Comparison of ENCODE assay signal across 2 worm cellular contexts in the genomic region with DNA sequence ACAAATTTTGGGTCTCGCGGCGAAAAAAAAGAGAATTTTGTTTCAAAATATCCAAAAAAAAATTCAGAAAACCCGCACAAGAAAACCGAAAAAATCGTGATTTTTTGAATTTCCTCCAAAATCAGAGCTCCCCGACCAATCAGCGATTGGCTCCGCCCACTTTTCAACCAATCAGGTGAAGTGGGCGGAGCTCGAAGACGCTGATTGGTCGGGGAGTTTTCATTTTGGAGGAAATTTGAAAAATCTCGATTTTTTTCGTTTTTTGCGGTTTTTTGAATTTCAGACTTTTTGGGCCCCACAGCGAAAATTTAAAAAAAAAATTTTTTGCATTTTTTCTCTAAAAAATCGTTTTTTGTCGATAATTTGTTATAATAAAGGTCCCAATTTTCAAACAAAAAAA.
TF ChIP-seq lines count a peak whose summit lies in the region.

No protein-coding gene starts in this region.

TF ChIP-seq in whole organism, L3 larva, 47 proteins besides CTCF, POLR2A, EP300 and RAD21:
- TF ChIP-seq nfya-1 (tag; optimal IDR thresholded peaks at IDR 0.05; lab: Kevin White, UChicago; ENCODE audit: insufficient read depth), result peak; percentile 64
- TF ChIP-seq mdl-1 (tag; optimal IDR thresholded peaks at IDR 0.05; lab: Kevin White, UChicago), result no peak

TF ChIP-seq in whole organism, late embryonic, 69 proteins besides CTCF, POLR2A, EP300 and RAD21:
- peak; percentile 66 for TF ChIP-seq nfya-1 (tag; optimal IDR thresholded peaks at IDR 0.05; lab: Kevin White, UChicago)
- no peak for TF ChIP-seq ama-1 (optimal IDR thresholded peaks at IDR 0.05; lab: Kevin White, UChicago)
TF ChIP-seq in whole organism, late embryonic: peak in this region for 1.
